Fruit fly (Drosophila melanogaster) Kc167 (cell line): Measurements from ENCODE around the gene CG17260.

Experiments used
- Myc ChIP-seq: fragments of >200 bp; optimal IDR thresholded peaks from 2 replicates; lab custom pipeline; 2017; ENCODE audit warnings: missing external identifiers
- Sin3A ChIP-seq: fragments of >200 bp; optimal IDR thresholded peaks from 2 replicates; lab custom pipeline; 2018; ENCODE audit warnings: missing external identifiers
- h ChIP-seq: fragments of >200 bp; optimal IDR thresholded peaks from 3 replicates; lab custom pipeline; 2018; ENCODE audit warnings: missing external identifiers
- insv ChIP-seq: fragments of >200 bp; optimal IDR thresholded peaks from 3 replicates; lab custom pipeline; 2018; ENCODE audit warnings: missing external identifiers
- psq ChIP-seq: fragments of >200 bp; optimal IDR thresholded peaks from 2 replicates; lab custom pipeline; 2017; ENCODE audit warnings: missing external identifiers
- ttk ChIP-seq: sonication (Bioruptor generic); optimal IDR thresholded peaks from 2 replicates; lab custom pipeline; 2017; ENCODE audit warnings: missing external identifiers

The CG17260 gene

dm6 chr2L:3037153-3037579 lies at the start of gene CG17260, which contains the start of gene SerRS:
TSS of gene CG17260 (plus strand) at chr2L:3037230.
TSS of gene SerRS (minus strand) at chr2L:3037403.
- no peak for TF ChIP-seq psq (lab: Kevin White, UChicago)
- no peak for TF ChIP-seq h (lab: Kevin White, UChicago)
- no peak for TF ChIP-seq Myc
- no peak for TF ChIP-seq insv (lab: Kevin White, UChicago)
- TF ChIP-seq Sin3A (lab: Kevin White, UChicago) = no peak
- no peak for TF ChIP-seq ttk (lab: Kevin White, UChicago)

- no peak for TF ChIP-seq Myc
Measured at dm6 chr2L:2987681-2988381, 49.2 kb upstream of the CG17260 start, which contains the start of the genes Chd1 and Bem46. TSS of gene Chd1 (minus strand) at chr2L:2987723. TSS of gene Bem46 (plus strand) at chr2L:2988116.

- TF ChIP-seq Sin3A (lab: Kevin White, UChicago) (no peak), Myc (no peak), ttk (lab: Kevin White, UChicago) (no peak), psq (lab: Kevin White, UChicago) (no peak), insv (lab: Kevin White, UChicago) (no peak), h (lab: Kevin White, UChicago) (no peak)
Measured at dm6 chr2L:2992664-2993174, 44.3 kb upstream of the CG17260 start, which contains the start of the genes okr and CG3558. TSS of gene okr (minus strand) at chr2L:2992759. TSS of gene CG3558 (plus strand) at chr2L:2992870.

- TF ChIP-seq h (lab: Kevin White, UChicago) = no peak
Measured at dm6 chr2L:2993236-2993635, 43.8 kb upstream of the CG17260 start.

dm6 chr2L:2993702-2994101 lies 43.3 kb upstream of the CG17260 start:
- TF ChIP-seq Myc (no peak), psq (lab: Kevin White, UChicago) (no peak), Sin3A (lab: Kevin White, UChicago) (no peak), h (lab: Kevin White, UChicago) (no peak), insv (lab: Kevin White, UChicago) (no peak), ttk (lab: Kevin White, UChicago) (no peak)

dm6 chr2L:2999113-2999512 lies 37.9 kb upstream of the CG17260 start, which contains the start of gene Ccdc85:
TSS of gene Ccdc85 (plus strand) at chr2L:2999286.
- TF ChIP-seq ttk (lab: Kevin White, UChicago) (no peak), Myc (no peak), Sin3A (lab: Kevin White, UChicago) (no peak), insv (lab: Kevin White, UChicago) (no peak), psq (lab: Kevin White, UChicago) (no peak), h (lab: Kevin White, UChicago) (no peak)

dm6 chr2L:2999609-3000008 lies 37.4 kb upstream of the CG17260 start:
- no peak for TF ChIP-seq insv (lab: Kevin White, UChicago)
- no peak for TF ChIP-seq psq (lab: Kevin White, UChicago)
- TF ChIP-seq ttk (lab: Kevin White, UChicago) = no peak
- TF ChIP-seq Myc = no peak
- TF ChIP-seq h (lab: Kevin White, UChicago) = no peak
- no peak for TF ChIP-seq Sin3A (lab: Kevin White, UChicago)

dm6 chr2L:3000517-3000934 lies 36.5 kb upstream of the CG17260 start:
- TF ChIP-seq h (lab: Kevin White, UChicago) = no peak
- no peak for TF ChIP-seq ttk (lab: Kevin White, UChicago)
- TF ChIP-seq psq (lab: Kevin White, UChicago) = no peak
- TF ChIP-seq insv (lab: Kevin White, UChicago) = no peak

- no peak for TF ChIP-seq ttk (lab: Kevin White, UChicago)
- no peak for TF ChIP-seq h (lab: Kevin White, UChicago)
- TF ChIP-seq insv (lab: Kevin White, UChicago) = no peak
- TF ChIP-seq psq (lab: Kevin White, UChicago) = no peak
- TF ChIP-seq Myc = no peak
- TF ChIP-seq Sin3A (lab: Kevin White, UChicago) = no peak
Measured at dm6 chr2L:3001953-3002352, 35.1 kb upstream of the CG17260 start.

- TF ChIP-seq ttk (lab: Kevin White, UChicago) = no peak
- TF ChIP-seq Myc = no peak
- no peak for TF ChIP-seq psq (lab: Kevin White, UChicago)
- no peak for TF ChIP-seq insv (lab: Kevin White, UChicago)
- no peak for TF ChIP-seq Sin3A (lab: Kevin White, UChicago)
- TF ChIP-seq h (lab: Kevin White, UChicago) = no peak
Measured at dm6 chr2L:3003399-3003798, 33.6 kb upstream of the CG17260 start.

dm6 chr2L:3004601-3005000 lies 32.4 kb upstream of the CG17260 start:
- TF ChIP-seq Myc = no peak
- TF ChIP-seq ttk (lab: Kevin White, UChicago) = no peak
- TF ChIP-seq psq (lab: Kevin White, UChicago) = no peak
- TF ChIP-seq h (lab: Kevin White, UChicago) = no peak
- TF ChIP-seq insv (lab: Kevin White, UChicago) = no peak
- no peak for TF ChIP-seq Sin3A (lab: Kevin White, UChicago)

dm6 chr2L:3005483-3005882 lies 31.5 kb upstream of the CG17260 start:
- TF ChIP-seq Sin3A (lab: Kevin White, UChicago) (no peak), ttk (lab: Kevin White, UChicago) (no peak), Myc (no peak), insv (lab: Kevin White, UChicago) (no peak), h (lab: Kevin White, UChicago) (no peak), psq (lab: Kevin White, UChicago) (no peak)
